Fruit fly (Drosophila melanogaster): ENCODE results near the gene Gr66a.

DNA sequence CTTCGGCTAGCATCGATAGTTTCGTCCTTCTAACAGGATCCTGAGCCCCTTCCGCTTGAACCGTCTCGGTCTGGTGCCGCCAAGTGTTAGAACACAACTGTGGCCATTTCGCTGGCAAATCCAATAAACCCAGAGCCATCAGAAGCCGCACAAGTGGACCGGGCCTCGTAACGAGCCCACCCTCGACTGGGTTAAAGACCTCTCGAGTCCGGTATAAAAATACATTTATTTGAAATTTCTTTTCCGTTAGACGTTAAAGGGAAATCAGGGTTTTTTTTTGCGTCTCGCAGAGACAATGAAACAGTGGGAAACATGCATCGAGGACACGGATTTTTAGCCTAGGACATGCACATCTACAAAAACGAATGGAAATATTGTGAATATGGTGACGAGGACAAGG, 49.4 kb upstream of the Gr66a start, which contains the start of gene Culd:
- TF ChIP-seq Six4 (GFP tag; optimal IDR thresholded peaks at IDR 0.05) (no peak), Med (GFP tag) (no peak), Hr78 (GFP tag; optimal IDR thresholded peaks at IDR 0.05) (no peak), fd96Cb (tag; optimal IDR thresholded peaks at IDR 0.05) (no peak), pan (optimal IDR thresholded peaks at IDR 0.05) (no peak), pan (GFP tag; optimal IDR thresholded peaks at IDR 0.05 in 1 of 2, IDR thresholded peaks at IDR 0.05 in 1 of 2) (no peak), CG8478 (optimal IDR thresholded peaks at IDR 0.05) (no peak), CG18262 (tag; optimal IDR thresholded peaks at IDR 0.05) (no peak), grn (GFP tag; optimal IDR thresholded peaks at IDR 0.05) (no peak), Gsc (GFP tag; IDR thresholded peaks at IDR 0.05) (no peak), psq (GFP tag; optimal IDR thresholded peaks at IDR 0.05) (no peak)
